Fruit fly (Drosophila melanogaster) whole organism, embryonic: ENCODE data around the gene CG9932.

ENCODE experiments used
- CG1024 ChIP-seq: fragments of 200-800 bp; sonication (Bioruptor generic); IDR thresholded peaks from 2 replicates; pipeline ENCODE4 v1.3.6; 2022; ENCODE audit warnings: missing biosample characterization, missing genetic modification characterization
- CG11398 ChIP-seq: fragments of 200-800 bp; sonication (Bioruptor generic); optimal IDR thresholded peaks from 2 replicates; lab custom pipeline; 2016; ENCODE audit warnings: missing biosample characterization, missing genetic modification characterization
- CG11723 ChIP-seq: fragments of 200-800 bp; sonication (Bioruptor generic); optimal IDR thresholded peaks from 2 replicates; lab custom pipeline; 2017; ENCODE audit warnings: missing biosample characterization, mild to moderate bottlenecking, missing genetic modification characterization
- CG13775 ChIP-seq: fragments of 200-800 bp; sonication (Bioruptor generic); optimal IDR thresholded peaks from 3 replicates; lab custom pipeline; 2017; ENCODE audit warnings: missing biosample characterization, mild to moderate bottlenecking, missing genetic modification characterization
- CG14860 ChIP-seq: fragments of 200-800 bp; sonication (Bioruptor generic); IDR thresholded peaks from 3 replicates; pipeline ENCODE4 v1.3.6; 2022; ENCODE audit warnings: missing biosample characterization, missing genetic modification characterization; ENCODE audit not compliant: partially characterized antibody
- CG15269 ChIP-seq: fragments of 200-800 bp; sonication (Bioruptor generic); optimal IDR thresholded peaks from 2 replicates; lab custom pipeline; 2018; ENCODE audit warnings: missing biosample characterization, mild to moderate bottlenecking, missing genetic modification characterization, moderate library complexity
- CG15514 ChIP-seq: fragments of 200-800 bp; sonication (Bioruptor generic); optimal IDR thresholded peaks from 3 replicates; lab custom pipeline; 2017; ENCODE audit warnings: missing biosample characterization, missing genetic modification characterization, mild to moderate bottlenecking, moderate library complexity, missing genetic modification reagents
- CG17568 ChIP-seq: fragments of 200-800 bp; sonication (Bioruptor generic); optimal IDR thresholded peaks from 2 replicates; lab custom pipeline; 2018; ENCODE audit warnings: missing biosample characterization, mild to moderate bottlenecking, missing genetic modification characterization, moderate library complexity
- CG18262 ChIP-seq: fragments of 200-800 bp; optimal IDR thresholded peaks from 3 replicates; lab custom pipeline; 2019; ENCODE audit warnings: missing biosample characterization, mild to moderate bottlenecking, missing genetic modification characterization, moderate library complexity
- CG2712 ChIP-seq: fragments of 200-800 bp; optimal IDR thresholded peaks from 3 replicates; lab custom pipeline; 2019; ENCODE audit warnings: missing biosample characterization, mild to moderate bottlenecking, missing genetic modification characterization, moderate library complexity
- CG30403 ChIP-seq: fragments of 200-800 bp; sonication (Bioruptor generic); optimal IDR thresholded peaks from 3 replicates; lab custom pipeline; 2016; ENCODE audit warnings: missing biosample characterization, missing genetic modification characterization
- CG3281 ChIP-seq: fragments of 200-800 bp; sonication (Bioruptor generic); optimal IDR thresholded peaks from 3 replicates; lab custom pipeline; 2017; ENCODE audit warnings: missing biosample characterization, mild to moderate bottlenecking, missing genetic modification characterization
- CG4730 ChIP-seq: fragments of 200-800 bp; sonication (Bioruptor generic); IDR thresholded peaks from 2 replicates; pipeline ENCODE4 v1.3.6; 2022; ENCODE audit warnings: missing biosample characterization, missing genetic modification characterization
- CG6654 ChIP-seq: fragments of 200-800 bp; sonication (Bioruptor generic); optimal IDR thresholded peaks from 2 replicates; lab custom pipeline; 2017; ENCODE audit warnings: missing biosample characterization, mild to moderate bottlenecking, missing genetic modification characterization
- CG8944 ChIP-seq: fragments of 200-800 bp; sonication (Bioruptor generic); optimal IDR thresholded peaks from 3 replicates; lab custom pipeline; 2016; ENCODE audit warnings: missing biosample characterization, missing genetic modification characterization
- CoRest ChIP-seq: fragments of 200-800 bp; sonication (Bioruptor generic); optimal IDR thresholded peaks from 3 replicates; lab custom pipeline; 2018; ENCODE audit warnings: missing biosample characterization, mild to moderate bottlenecking, missing genetic modification characterization, moderate library complexity
- D ChIP-seq, 2 experiments: fragments of 200-800 bp in 1 of 2; fragments of >200 bp in 1 of 2; sonication (Bioruptor generic) in 1 of 2; optimal IDR thresholded peaks; 2 replicates in 1 of 2; 3 replicates in 1 of 2; lab custom pipeline; 2017; ENCODE audit warnings: mild to moderate bottlenecking in 1 of 2, missing biosample characterization in 1 of 2, missing genetic modification characterization in 1 of 2, missing genetic modification reagents in 1 of 2
- D19A ChIP-seq: fragments of 200-800 bp; optimal IDR thresholded peaks from 3 replicates; lab custom pipeline; 2019; ENCODE audit warnings: missing biosample characterization, mild to moderate bottlenecking, missing genetic modification characterization, moderate library complexity
- Dll ChIP-seq: fragments of 200-800 bp; sonication (Bioruptor generic); IDR thresholded peaks from 4 replicates; pipeline ENCODE4 v1.3.6; 2022; ENCODE audit warnings: missing biosample characterization, missing genetic modification characterization; ENCODE audit not compliant: partially characterized antibody
- Drgx ChIP-seq: fragments of 200-800 bp; sonication (Bioruptor generic); IDR thresholded peaks from 2 replicates; pipeline ENCODE4 v1.3.6; 2022; ENCODE audit warnings: missing biosample characterization, missing genetic modification characterization
- Ets65A ChIP-seq: fragments of 200-800 bp; sonication (Bioruptor generic); peaks from one replicate; lab custom pipeline; 2016; ENCODE audit warnings: missing biosample characterization, missing genetic modification characterization
- Gsc ChIP-seq: fragments of 200-800 bp; sonication (Bioruptor generic); IDR thresholded peaks from 2 replicates; pipeline ENCODE4 v1.3.6; 2022; ENCODE audit warnings: missing biosample characterization, missing genetic modification characterization
- H15 ChIP-seq: fragments of 200-800 bp; sonication (Bioruptor generic); IDR thresholded peaks from 3 replicates; pipeline ENCODE4 v1.3.6; 2022; ENCODE audit warnings: missing biosample characterization, missing genetic modification characterization
- Hey ChIP-seq: fragments of 200-800 bp; sonication (Bioruptor generic); optimal IDR thresholded peaks from 3 replicates; lab custom pipeline; 2018; ENCODE audit warnings: missing biosample characterization, mild to moderate bottlenecking, missing genetic modification characterization
- Hr51 ChIP-seq, 2 experiments: fragments of 200-800 bp; sonication (Bioruptor generic); optimal IDR thresholded peaks; 2 replicates in 1 of 2; 3 replicates in 1 of 2; lab custom pipeline; 2016 to 2018; ENCODE audit warnings: missing biosample characterization in 2 of 2, missing genetic modification characterization in 2 of 2, mild to moderate bottlenecking in 1 of 2, moderate library complexity in 1 of 2
- Hr78 ChIP-seq, 2 experiments: fragments of 200-800 bp in 1 of 2; fragments of >200 bp in 1 of 2; sonication (Bioruptor generic) in 1 of 2; optimal IDR thresholded peaks; 2 replicates each; lab custom pipeline; 2017 to 2019; ENCODE audit warnings: missing biosample characterization in 2 of 2, missing genetic modification characterization in 2 of 2, mild to moderate bottlenecking in 1 of 2, moderate library complexity in 1 of 2
- Lhr ChIP-seq: fragments of 200-800 bp; sonication (Bioruptor generic); optimal IDR thresholded peaks from 3 replicates; lab custom pipeline; 2017; ENCODE audit warnings: mild to moderate bottlenecking, missing biosample characterization, missing genetic modification reagents, missing genetic modification characterization
- Meics ChIP-seq: fragments of 200-800 bp; sonication (Bioruptor generic); optimal IDR thresholded peaks from 2 replicates; lab custom pipeline; 2017; ENCODE audit warnings: missing biosample characterization, mild to moderate bottlenecking, missing genetic modification characterization
- NK7.1 ChIP-seq: fragments of 200-800 bp; sonication (Bioruptor generic); optimal IDR thresholded peaks from 3 replicates; lab custom pipeline; 2016; ENCODE audit warnings: missing biosample characterization, missing genetic modification characterization
- Neu2 ChIP-seq: fragments of 200-800 bp; sonication (Bioruptor generic); optimal IDR thresholded peaks from 3 replicates; lab custom pipeline; 2016; ENCODE audit warnings: missing biosample characterization, missing genetic modification characterization, borderline replicate concordance
- NfI ChIP-seq: fragments of 200-800 bp; sonication (Bioruptor generic); optimal IDR thresholded peaks from 3 replicates; lab custom pipeline; 2018; ENCODE audit warnings: missing biosample characterization, mild to moderate bottlenecking, missing genetic modification characterization, moderate library complexity
- Oli ChIP-seq: fragments of 200-800 bp; sonication (Bioruptor generic); optimal IDR thresholded peaks from 2 replicates; lab custom pipeline; 2018; ENCODE audit warnings: missing biosample characterization, mild to moderate bottlenecking, missing genetic modification characterization, moderate library complexity
- Rx ChIP-seq: fragments of 200-800 bp; sonication (Bioruptor generic); IDR thresholded peaks from 2 replicates; pipeline ENCODE4 v1.3.6; 2022; ENCODE audit warnings: missing biosample characterization, missing genetic modification characterization
- ab ChIP-seq: fragments of 200-800 bp; sonication (Bioruptor generic); optimal IDR thresholded peaks from 2 replicates; lab custom pipeline; 2016; ENCODE audit warnings: missing biosample characterization, missing genetic modification characterization
- ap ChIP-seq: fragments of 200-800 bp; sonication (Bioruptor generic); IDR thresholded peaks from 2 replicates; pipeline ENCODE4 v1.3.6; 2022; ENCODE audit warnings: missing biosample characterization, missing genetic modification characterization
- btn ChIP-seq: fragments of 200-800 bp; sonication (Bioruptor generic); optimal IDR thresholded peaks from 2 replicates; lab custom pipeline; 2016; ENCODE audit warnings: missing biosample characterization, missing genetic modification characterization
- da ChIP-seq: fragments of 200-800 bp; sonication (Bioruptor generic); optimal IDR thresholded peaks from 2 replicates; lab custom pipeline; 2016; ENCODE audit warnings: missing biosample characterization, missing genetic modification characterization
- dpn ChIP-seq, 2 experiments: fragments of 200-800 bp; sonication (Bioruptor generic); optimal IDR thresholded peaks; 3 replicates each; lab custom pipeline; 2016; ENCODE audit warnings: missing biosample characterization in 2 of 2, missing genetic modification characterization in 2 of 2
- exex ChIP-seq: fragments of 200-800 bp; sonication (Bioruptor generic); optimal IDR thresholded peaks from 4 replicates; lab custom pipeline; 2018; ENCODE audit warnings: missing biosample characterization, mild to moderate bottlenecking, missing genetic modification characterization, moderate library complexity
- fru ChIP-seq: fragments of >200 bp; optimal IDR thresholded peaks from 2 replicates; lab custom pipeline; 2017
- grn ChIP-seq: fragments of 200-800 bp; sonication (Bioruptor generic); optimal IDR thresholded peaks from 3 replicates; lab custom pipeline; 2017; ENCODE audit warnings: missing biosample characterization, missing genetic modification characterization
- pb ChIP-seq: fragments of 200-800 bp; sonication (Bioruptor generic); optimal IDR thresholded peaks from 3 replicates; lab custom pipeline; 2016; ENCODE audit warnings: missing biosample characterization, missing genetic modification characterization
- pho ChIP-seq: fragments of 200-800 bp; sonication (Bioruptor generic); optimal IDR thresholded peaks from 2 replicates; lab custom pipeline; 2016; ENCODE audit warnings: missing biosample characterization, missing genetic modification characterization
- pros ChIP-seq: fragments of 200-800 bp; sonication (Bioruptor generic); optimal IDR thresholded peaks from 3 replicates; lab custom pipeline; 2019; ENCODE audit warnings: missing biosample characterization, mild to moderate bottlenecking, missing genetic modification characterization, moderate library complexity
- repo ChIP-seq: fragments of 200-800 bp; sonication (Bioruptor generic); optimal IDR thresholded peaks from 2 replicates; lab custom pipeline; 2016; ENCODE audit warnings: missing biosample characterization, missing genetic modification characterization
- sens ChIP-seq: fragments of 200-800 bp; sonication (Bioruptor generic); peaks from one replicate; lab custom pipeline; 2016; ENCODE audit warnings: missing biosample characterization, missing genetic modification characterization
- so ChIP-seq: fragments of 200-800 bp; sonication (Bioruptor generic); IDR thresholded peaks from 3 replicates; pipeline ENCODE4 v1.3.6; 2022; ENCODE audit warnings: missing biosample characterization, missing genetic modification characterization
- tx ChIP-seq: fragments of 200-800 bp; sonication (Bioruptor generic); optimal IDR thresholded peaks from 2 replicates; lab custom pipeline; 2016; ENCODE audit warnings: missing biosample characterization, missing genetic modification characterization
- vvl ChIP-seq: fragments of 200-800 bp; sonication (Bioruptor generic); IDR thresholded peaks from 2 replicates; pipeline ENCODE4 v1.3.6; 2022; ENCODE audit warnings: missing biosample characterization, missing genetic modification characterization

CG9932 gene

DNA sequence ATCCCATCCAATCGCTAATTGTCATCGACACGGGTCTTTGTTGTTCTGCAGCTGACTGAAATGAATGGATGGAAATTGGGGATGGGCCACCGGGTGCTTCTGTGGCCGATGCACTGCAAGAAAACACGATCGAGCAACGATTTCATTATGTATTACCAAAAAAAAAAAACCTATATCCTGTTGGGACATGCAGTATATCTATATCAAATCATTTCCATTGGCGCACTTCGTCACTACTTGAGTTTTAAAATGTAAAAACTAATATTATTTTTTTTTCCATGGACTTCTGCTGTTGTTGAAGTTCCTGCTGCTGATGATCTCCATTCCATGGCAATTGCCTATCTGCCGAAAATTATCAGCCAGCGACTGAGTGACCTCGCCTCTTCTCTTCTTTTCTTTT lies 13.9 kb upstream of the CG9932 start (continued):
- TF ChIP-seq CG11398 (GFP tag; lab: Kevin White, UChicago) (peak; percentile 32), Hey (tag; lab: Kevin White, UChicago) (no peak), NK7.1 (no peak), ab (no peak), da (GFP tag; lab: Kevin White, UChicago) (no peak), D (optimal IDR thresholded peaks at IDR 0.05; lab: Kevin White, UChicago) (no peak), D (GFP tag; optimal IDR thresholded peaks at IDR 0.05; lab: Kevin White, UChicago) (peak; percentile 65), CG15269 (tag; lab: Kevin White, UChicago) (peak; percentile 31), Gsc (GFP tag; lab: Robert Waterston, UW) (peak; percentile 59; the same call in 1 of the 2 replicates), Rx (peak; percentile 78), fru (lab: Kevin White, UChicago) (no peak), CG6654 (GFP tag; lab: Kevin White, UChicago) (peak; percentile 5), btn (GFP tag; lab: Kevin White, UChicago) (no peak), NfI (GFP tag; lab: Kevin White, UChicago) (peak; percentile 30), CG17568 (GFP tag; lab: Kevin White, UChicago) (no peak), ap (GFP tag; lab: Robert Waterston, UW) (peak; percentile 38; the same call in 1 of the 2 replicates), CG13775 (GFP tag; lab: Kevin White, UChicago) (peak; percentile 18), dpn (GFP tag; optimal IDR thresholded peaks at IDR 0.05; lab: Kevin White, UChicago) (peak; percentile 34 to 60), Neu2 (GFP tag; lab: Kevin White, UChicago) (no peak), tx (GFP tag; lab: Kevin White, UChicago) (peak; percentile 13), H15 (GFP tag; lab: Robert Waterston, UW) (peak; percentile 77), sens (peak; percentile 92), CG18262 (tag; lab: Kevin White, UChicago) (peak; percentile 27), CG2712 (peak; percentile 53), pb (GFP tag; lab: Kevin White, UChicago) (no peak), CG4730 (GFP tag; lab: Robert Waterston, UW) (peak; percentile 41), grn (GFP tag; lab: Kevin White, UChicago) (peak; percentile 47)
- TF ChIP-seq, all 482 proteins: peak for 230

DNA sequence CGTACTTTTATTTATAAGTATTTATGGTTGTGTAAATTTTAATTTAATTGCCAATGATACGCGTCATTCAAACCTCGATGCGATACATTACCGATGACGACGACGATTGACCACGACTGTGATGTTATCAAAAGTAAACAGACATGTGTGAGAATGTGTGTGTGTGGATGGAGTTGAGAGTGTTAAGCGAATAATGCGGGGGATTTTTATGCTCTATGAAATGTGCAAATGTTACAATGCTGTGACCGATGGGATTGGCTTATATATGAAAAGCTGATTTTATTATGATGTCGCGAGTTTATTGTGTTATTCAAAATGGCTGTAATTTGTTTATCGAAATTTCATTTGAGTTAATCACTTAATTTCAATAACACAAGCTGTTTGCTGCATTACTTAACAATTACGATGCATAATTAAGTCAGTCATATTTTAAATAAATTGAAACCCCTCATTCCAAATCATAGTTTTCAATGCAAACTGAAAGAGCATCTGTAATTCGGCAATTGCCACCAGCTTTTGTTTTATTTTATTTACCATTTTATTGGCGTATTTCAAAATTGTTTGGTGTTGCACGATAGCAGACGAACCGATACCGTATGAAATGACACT lies 12.9 kb upstream of the CG9932 start:
- TF ChIP-seq Lhr (GFP tag; lab: Kevin White, UChicago) (no peak), Hr51 (GFP tag; optimal IDR thresholded peaks at IDR 0.05; lab: Kevin White, UChicago) (peak in 1 of 2 experiments; percentile 10), pros (GFP tag; lab: Kevin White, UChicago) (no peak), CG1024 (GFP tag; lab: Robert Waterston, UW) (no peak), D19A (peak; percentile 75), Drgx (GFP tag; lab: Robert Waterston, UW) (peak; percentile 7; the same call in 1 of the 2 replicates), CG3281 (GFP tag; lab: Kevin White, UChicago) (no peak), exex (tag; lab: Kevin White, UChicago) (no peak), CG15514 (no peak), Hr78 (GFP tag; optimal IDR thresholded peaks at IDR 0.05; lab: Kevin White, UChicago) (no peak), Dll (no peak), CG17568 (GFP tag; lab: Kevin White, UChicago) (no peak), CoRest (tag; lab: Kevin White, UChicago) (peak; percentile 26), sens (peak; percentile 10), ab (no peak), Ets65A (GFP tag; lab: Kevin White, UChicago) (peak; percentile 18), vvl (GFP tag; lab: Robert Waterston, UW) (no peak), CG11723 (no peak), Oli (peak; percentile 30), Meics (GFP tag; lab: Kevin White, UChicago) (no peak), repo (GFP tag; lab: Kevin White, UChicago) (no peak), CG14860 (GFP tag; lab: Robert Waterston, UW) (no peak), CG8944 (GFP tag; lab: Kevin White, UChicago) (no peak), so (GFP tag; lab: Robert Waterston, UW) (peak; percentile 46; the same call in 1 of the 3 replicates), pho (GFP tag; lab: Kevin White, UChicago) (no peak), CG30403 (GFP tag; lab: Kevin White, UChicago) (no peak)
